Worm (Caenorhabditis elegans): ENCODE results near the gene Y11D7A.9.

Y11D7A.9 gene

ce11 chrIV:9256017-9256416, at the start of gene Y11D7A.9:
Gene Y11D7A.9 (minus strand): TSS chrIV:9256117.
- no peak for TF ChIP-seq gmeb-2 (tag; optimal IDR thresholded peaks at IDR 0.05)
- no peak for TF ChIP-seq ceh-6 (GFP tag; optimal IDR thresholded peaks at IDR 0.05)
- no peak for TF ChIP-seq ceh-24 (tag; optimal IDR thresholded peaks at IDR 0.05)
- no peak for TF ChIP-seq lim-6 (tag; optimal IDR thresholded peaks at IDR 0.05)
- TF ChIP-seq nhr-232 (tag; optimal IDR thresholded peaks at IDR 0.05) = no peak
- no peak for TF ChIP-seq elt-2 (tag; optimal IDR thresholded peaks at IDR 0.05)
- TF ChIP-seq ceh-48 (tag; optimal IDR thresholded peaks at IDR 0.05) = no peak
- TF ChIP-seq ceh-31 (tag; optimal IDR thresholded peaks at IDR 0.05) = no peak
- TF ChIP-seq zip-5 (tag; optimal IDR thresholded peaks at IDR 0.05) = no peak
- no peak for TF ChIP-seq fkh-6 (tag; optimal IDR thresholded peaks at IDR 0.05)
- TF ChIP-seq ref-2 (tag; optimal IDR thresholded peaks at IDR 0.05) = no peak
- no peak for TF ChIP-seq pax-1 (tag; optimal IDR thresholded peaks at IDR 0.05)
- no peak for TF ChIP-seq T23F11.4 (GFP tag; optimal IDR thresholded peaks at IDR 0.05)
- no peak for TF ChIP-seq hlh-6 (tag; optimal IDR thresholded peaks at IDR 0.05)
- no peak for TF ChIP-seq K09A11.1 (tag; optimal IDR thresholded peaks at IDR 0.05; ENCODE audit: insufficient read depth)
- no peak for TF ChIP-seq npax-4 (tag; optimal IDR thresholded peaks at IDR 0.05)
- no peak for TF ChIP-seq hlh-8 (tag; optimal IDR thresholded peaks at IDR 0.05)

DNA sequence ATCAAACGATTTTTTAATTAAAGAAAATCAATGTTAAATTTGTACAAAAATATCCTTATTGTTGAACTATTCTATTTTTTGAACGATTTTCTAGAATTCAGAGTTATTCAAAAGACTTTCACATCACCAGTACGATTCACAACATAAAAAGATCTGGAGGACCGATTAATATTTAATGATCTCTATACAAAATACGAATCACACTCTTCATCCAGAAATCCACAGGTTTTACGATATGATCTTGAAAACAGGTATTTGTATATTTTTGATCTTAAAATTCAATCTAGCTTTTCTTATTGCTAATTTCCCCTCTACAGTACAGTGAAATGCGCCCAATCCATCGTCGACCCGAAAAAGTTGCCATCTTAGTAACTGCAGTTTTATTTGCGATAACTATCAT, 48.7 kb upstream of the Y11D7A.9 start, which contains the start of gene F49C12.5:
TSS of gene F49C12.5 (plus strand) at position 301 of the 400 bp plus-strand sequence.
- TF ChIP-seq sox-4 (tag; optimal IDR thresholded peaks at IDR 0.05) (no peak), hlh-6 (tag; optimal IDR thresholded peaks at IDR 0.05) (no peak), fax-1 (tag; optimal IDR thresholded peaks at IDR 0.05) (no peak), tbx-7 (tag; optimal IDR thresholded peaks at IDR 0.05) (no peak), C08G9.2 (tag; optimal IDR thresholded peaks at IDR 0.05) (no peak), ceh-24 (tag; optimal IDR thresholded peaks at IDR 0.05) (no peak), ceh-9 (tag; optimal IDR thresholded peaks at IDR 0.05) (no peak), K02D7.2 (tag; optimal IDR thresholded peaks at IDR 0.05) (no peak), che-1 (tag; optimal IDR thresholded peaks at IDR 0.05) (no peak), ceh-2 (tag; optimal IDR thresholded peaks at IDR 0.05) (no peak), F13H6.1 (tag; optimal IDR thresholded peaks at IDR 0.05) (no peak), pax-1 (tag; optimal IDR thresholded peaks at IDR 0.05) (no peak), K09A11.1 (tag; optimal IDR thresholded peaks at IDR 0.05; ENCODE audit: insufficient read depth) (no peak)

DNA sequence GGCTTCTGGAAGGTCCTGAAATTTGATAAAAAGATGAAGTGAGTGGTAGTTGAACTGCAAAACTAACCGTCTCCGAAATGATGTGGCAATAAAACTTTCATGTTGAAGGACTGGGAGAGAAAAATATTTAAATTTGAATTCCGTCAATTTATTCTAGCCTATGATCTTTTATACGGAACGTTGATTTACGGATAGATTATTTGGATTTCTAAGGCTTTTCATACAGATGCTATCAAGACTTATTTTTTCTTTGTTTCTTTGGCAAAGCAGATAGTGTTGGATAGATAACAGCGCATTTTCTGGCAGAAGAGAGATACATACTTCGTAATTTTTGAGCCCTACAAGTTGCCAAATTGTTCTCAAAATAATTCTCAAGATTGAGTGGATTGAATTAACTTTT, 48.1 kb upstream of the Y11D7A.9 start, which contains the start of gene F49C12.4:
TSS of gene F49C12.4 (minus strand) at position 101 of the 400 bp plus-strand sequence.
- TF ChIP-seq pha-4 (tag; optimal IDR thresholded peaks at IDR 0.05) (no peak), K09A11.1 (tag; optimal IDR thresholded peaks at IDR 0.05; ENCODE audit: insufficient read depth) (no peak), nfya-1 (tag; optimal IDR thresholded peaks at IDR 0.05) (no peak), dmd-4 (tag; optimal IDR thresholded peaks at IDR 0.05; ENCODE audit: borderline replicate concordance) (no peak), F13H6.1 (tag; optimal IDR thresholded peaks at IDR 0.05) (no peak), lin-11 (tag; optimal IDR thresholded peaks at IDR 0.05) (no peak), fax-1 (tag; optimal IDR thresholded peaks at IDR 0.05) (no peak), tbx-2 (tag; optimal IDR thresholded peaks at IDR 0.05) (no peak), hlh-13 (GFP tag; optimal IDR thresholded peaks at IDR 0.05) (no peak), ama-1 (optimal IDR thresholded peaks at IDR 0.05) (no peak), sox-4 (tag; optimal IDR thresholded peaks at IDR 0.05) (no peak), T23F11.4 (GFP tag; optimal IDR thresholded peaks at IDR 0.05) (no peak), sox-2 (GFP tag; IDR thresholded peaks at IDR 0.05) (no peak), ceh-19 (GFP tag; optimal IDR thresholded peaks at IDR 0.05) (no peak), unc-86 (tag; optimal IDR thresholded peaks at IDR 0.05) (no peak), gmeb-2 (tag; optimal IDR thresholded peaks at IDR 0.05) (no peak)

ce11 chrIV:9300127-9300526, 44.2 kb upstream of the Y11D7A.9 start, which contains the start of gene F49C12.3:
Gene F49C12.3 (plus strand): TSS chrIV:9300427.
- TF ChIP-seq hlh-6 (tag; optimal IDR thresholded peaks at IDR 0.05) (no peak), C38D4.7 (GFP tag; optimal IDR thresholded peaks at IDR 0.05) (no peak), ceh-14 (tag; optimal IDR thresholded peaks at IDR 0.05) (no peak), T23F11.4 (GFP tag; optimal IDR thresholded peaks at IDR 0.05) (no peak), syd-9 (tag; optimal IDR thresholded peaks at IDR 0.05) (no peak), lin-11 (tag; optimal IDR thresholded peaks at IDR 0.05) (no peak), hlh-8 (tag; optimal IDR thresholded peaks at IDR 0.05) (no peak), ceh-19 (GFP tag; optimal IDR thresholded peaks at IDR 0.05) (no peak), ama-1 (optimal IDR thresholded peaks at IDR 0.05) (no peak), elt-4 (tag; optimal IDR thresholded peaks at IDR 0.05) (no peak), pha-2 (tag; optimal IDR thresholded peaks at IDR 0.05) (no peak), dmd-4 (tag; optimal IDR thresholded peaks at IDR 0.05; ENCODE audit: borderline replicate concordance) (no peak), ceh-34 (tag; optimal IDR thresholded peaks at IDR 0.05) (no peak), sox-2 (GFP tag; IDR thresholded peaks at IDR 0.05) (no peak), npax-4 (tag; optimal IDR thresholded peaks at IDR 0.05) (no peak), pag-3 (tag; optimal IDR thresholded peaks at IDR 0.05; ENCODE audit: borderline replicate concordance) (no peak), tbx-7 (tag; optimal IDR thresholded peaks at IDR 0.05) (no peak)
